Fruit fly (Drosophila melanogaster) whole organism, embryonic: ENCODE measurements around the gene nAChRalpha1.

Experiments used
- Ada2b ChIP-seq: fragments of 200-800 bp; sonication (Bioruptor generic); IDR thresholded peaks from 2 replicates; pipeline ENCODE4 v1.3.6; 2022; ENCODE audit warnings: missing biosample characterization, missing genetic modification characterization
- BtbVII ChIP-seq: fragments of 200-800 bp; sonication (Bioruptor generic); optimal IDR thresholded peaks from 3 replicates; lab custom pipeline; 2017; ENCODE audit warnings: missing biosample characterization, mild to moderate bottlenecking, missing genetic modification characterization
- CG12104 ChIP-seq: fragments of 200-800 bp; sonication (Bioruptor generic); optimal IDR thresholded peaks from 3 replicates; lab custom pipeline; 2016; ENCODE audit warnings: missing biosample characterization, missing genetic modification characterization
- CG12299 ChIP-seq: fragments of 200-800 bp; sonication (Bioruptor generic); optimal IDR thresholded peaks from 2 replicates; lab custom pipeline; 2018; ENCODE audit warnings: missing biosample characterization, mild to moderate bottlenecking, missing genetic modification characterization
- CG13123 ChIP-seq: fragments of 200-800 bp; sonication (Bioruptor generic); optimal IDR thresholded peaks from 2 replicates; lab custom pipeline; 2016; ENCODE audit warnings: missing biosample characterization, missing genetic modification characterization
- CG13775 ChIP-seq: fragments of 200-800 bp; sonication (Bioruptor generic); optimal IDR thresholded peaks from 3 replicates; lab custom pipeline; 2017; ENCODE audit warnings: missing biosample characterization, mild to moderate bottlenecking, missing genetic modification characterization
- CG14710 ChIP-seq: fragments of 200-800 bp; sonication (Bioruptor generic); optimal IDR thresholded peaks from 3 replicates; lab custom pipeline; 2019; ENCODE audit warnings: missing biosample characterization, mild to moderate bottlenecking, missing genetic modification characterization, moderate library complexity
- CG16815 ChIP-seq: fragments of 200-800 bp; sonication (Bioruptor generic); optimal IDR thresholded peaks from 3 replicates; lab custom pipeline; 2017; ENCODE audit warnings: missing biosample characterization, mild to moderate bottlenecking, missing genetic modification characterization
- CG16863 ChIP-seq: fragments of 200-800 bp; sonication (Bioruptor generic); optimal IDR thresholded peaks from 3 replicates; lab custom pipeline; 2016; ENCODE audit warnings: missing biosample characterization, missing genetic modification characterization
- CG17186 ChIP-seq: fragments of 200-800 bp; sonication (Bioruptor generic); optimal IDR thresholded peaks from 3 replicates; lab custom pipeline; 2017; ENCODE audit warnings: missing biosample characterization, missing genetic modification reagents, missing genetic modification characterization
- CG1792 ChIP-seq: fragments of 200-800 bp; sonication (Bioruptor generic); optimal IDR thresholded peaks from 2 replicates; lab custom pipeline; 2016; ENCODE audit warnings: missing biosample characterization, missing genetic modification characterization
- CG18476 ChIP-seq: fragments of 200-800 bp; sonication (Bioruptor generic); optimal IDR thresholded peaks from 2 replicates; lab custom pipeline; 2016; ENCODE audit warnings: missing biosample characterization, mild to moderate bottlenecking, missing genetic modification characterization
- CG2120 ChIP-seq: fragments of 200-800 bp; sonication (Bioruptor generic); optimal IDR thresholded peaks from 3 replicates; lab custom pipeline; 2016; ENCODE audit warnings: missing biosample characterization, missing genetic modification characterization
- CG2678 ChIP-seq: fragments of 200-800 bp; sonication (Bioruptor generic); optimal IDR thresholded peaks from 3 replicates; lab custom pipeline; 2019; ENCODE audit warnings: missing biosample characterization, mild to moderate bottlenecking, missing genetic modification characterization, moderate library complexity
- CG31441 ChIP-seq: fragments of 200-800 bp; sonication (Bioruptor generic); IDR thresholded peaks from 2 replicates; pipeline ENCODE4 v1.3.6; 2022; ENCODE audit warnings: missing biosample characterization, missing genetic modification characterization
- CG33213 ChIP-seq: fragments of 200-800 bp; sonication (Bioruptor generic); optimal IDR thresholded peaks from 3 replicates; lab custom pipeline; 2016; ENCODE audit warnings: missing biosample characterization, missing genetic modification characterization
- CG4617 ChIP-seq: fragments of 200-800 bp; sonication (Bioruptor generic); optimal IDR thresholded peaks from 3 replicates; lab custom pipeline; 2016; ENCODE audit warnings: missing biosample characterization, missing genetic modification characterization, borderline replicate concordance
- CG4707 ChIP-seq: fragments of 200-800 bp; sonication (Bioruptor generic); optimal IDR thresholded peaks from 2 replicates; lab custom pipeline; 2018; ENCODE audit warnings: missing biosample characterization, mild to moderate bottlenecking, missing genetic modification characterization, moderate library complexity
- CG6272 ChIP-seq: fragments of 200-800 bp; sonication (Bioruptor generic); IDR thresholded peaks from 2 replicates; pipeline ENCODE4 v1.3.6; 2022; ENCODE audit warnings: missing biosample characterization, missing genetic modification characterization
- CG8924 ChIP-seq: fragments of 200-800 bp; optimal IDR thresholded peaks from 3 replicates; lab custom pipeline; 2019; ENCODE audit warnings: missing biosample characterization, mild to moderate bottlenecking, missing genetic modification characterization, moderate library complexity
- CHES-1-like ChIP-seq: fragments of 200-800 bp; sonication (Bioruptor generic); optimal IDR thresholded peaks from 2 replicates; lab custom pipeline; 2016; ENCODE audit warnings: missing biosample characterization, missing genetic modification characterization
- CrebB ChIP-seq: fragments of 200-800 bp; sonication (Bioruptor generic); optimal IDR thresholded peaks from 3 replicates; lab custom pipeline; 2018; ENCODE audit warnings: missing biosample characterization, mild to moderate bottlenecking, missing genetic modification characterization
- Doc3 ChIP-seq: fragments of 200-800 bp; sonication (Bioruptor generic); IDR thresholded peaks from 3 replicates; pipeline ENCODE4 v1.3.6; 2022; ENCODE audit warnings: missing biosample characterization, missing genetic modification characterization; ENCODE audit not compliant: partially characterized antibody
- Fer1 ChIP-seq: fragments of 200-800 bp; sonication (Bioruptor generic); optimal IDR thresholded peaks from 2 replicates; lab custom pipeline; 2017; ENCODE audit warnings: missing biosample characterization, mild to moderate bottlenecking, missing genetic modification characterization
- Med ChIP-seq: fragments of 200-800 bp; sonication (Bioruptor generic); peaks from one replicate; lab custom pipeline; 2016; ENCODE audit warnings: missing biosample characterization, missing genetic modification characterization, mild to moderate bottlenecking, inconsistent platforms, moderate library complexity
- Meics ChIP-seq: fragments of 200-800 bp; sonication (Bioruptor generic); optimal IDR thresholded peaks from 2 replicates; lab custom pipeline; 2017; ENCODE audit warnings: missing biosample characterization, mild to moderate bottlenecking, missing genetic modification characterization
- NC2α ChIP-seq: fragments of 200-800 bp; sonication (Bioruptor generic); optimal IDR thresholded peaks from 2 replicates; lab custom pipeline; 2016; ENCODE audit warnings: missing biosample characterization, missing genetic modification characterization
- Neu2 ChIP-seq: fragments of 200-800 bp; sonication (Bioruptor generic); optimal IDR thresholded peaks from 3 replicates; lab custom pipeline; 2016; ENCODE audit warnings: missing biosample characterization, missing genetic modification characterization, borderline replicate concordance
- Sox100B ChIP-seq: fragments of 200-800 bp; sonication (Bioruptor generic); optimal IDR thresholded peaks from 3 replicates; lab custom pipeline; 2018; ENCODE audit warnings: missing biosample characterization, mild to moderate bottlenecking, missing genetic modification characterization
- Sry-δ ChIP-seq: fragments of 200-800 bp; sonication (Bioruptor generic); optimal IDR thresholded peaks from 2 replicates; lab custom pipeline; 2016; ENCODE audit warnings: missing biosample characterization, missing genetic modification characterization
- Vsx1 ChIP-seq: fragments of 200-800 bp; sonication (Bioruptor generic); optimal IDR thresholded peaks from 2 replicates; lab custom pipeline; 2017; ENCODE audit warnings: missing biosample characterization, mild to moderate bottlenecking, missing genetic modification characterization, missing genetic modification reagents
- Xrp1 ChIP-seq: fragments of 200-800 bp; sonication (Bioruptor generic); IDR thresholded peaks from 2 replicates; pipeline ENCODE4 v1.3.6; 2022; ENCODE audit warnings: missing biosample characterization, missing genetic modification characterization
- az2 ChIP-seq: fragments of 200-800 bp; sonication (Bioruptor generic); optimal IDR thresholded peaks from 3 replicates; lab custom pipeline; 2016; ENCODE audit warnings: missing biosample characterization, missing genetic modification characterization
- bab2 ChIP-seq: fragments of 200-800 bp; sonication (Bioruptor generic); optimal IDR thresholded peaks from 2 replicates; lab custom pipeline; 2016; ENCODE audit warnings: missing biosample characterization, missing genetic modification characterization
- chm ChIP-seq: fragments of 200-800 bp; sonication (Bioruptor generic); IDR thresholded peaks from 2 replicates; pipeline ENCODE4 v1.3.6; 2022; ENCODE audit warnings: missing biosample characterization, missing genetic modification characterization
- dmrt99B ChIP-seq: fragments of 200-800 bp; sonication (Bioruptor generic); optimal IDR thresholded peaks from 2 replicates; lab custom pipeline; 2018; ENCODE audit warnings: missing biosample characterization, mild to moderate bottlenecking, missing genetic modification characterization, moderate library complexity
- dpn ChIP-seq, 2 experiments: fragments of 200-800 bp; sonication (Bioruptor generic); optimal IDR thresholded peaks; 3 replicates each; lab custom pipeline; 2016; ENCODE audit warnings: missing biosample characterization in 2 of 2, missing genetic modification characterization in 2 of 2
- ems ChIP-seq: fragments of 200-800 bp; sonication (Bioruptor generic); optimal IDR thresholded peaks from 3 replicates; lab custom pipeline; 2016; ENCODE audit warnings: missing biosample characterization, missing genetic modification characterization
- gro ChIP-seq: fragments of 200-800 bp; sonication (Bioruptor generic); optimal IDR thresholded peaks from 2 replicates; lab custom pipeline; 2016; ENCODE audit warnings: missing biosample characterization, missing genetic modification characterization
- klu ChIP-seq: fragments of 200-800 bp; sonication (Bioruptor generic); IDR thresholded peaks from 2 replicates; pipeline ENCODE4 v1.3.6; 2022; ENCODE audit warnings: missing biosample characterization, missing genetic modification characterization
- mam ChIP-seq: fragments of 200-800 bp; sonication (Bioruptor generic); optimal IDR thresholded peaks from 3 replicates; lab custom pipeline; 2016; ENCODE audit warnings: missing biosample characterization, missing genetic modification characterization
- nmo ChIP-seq: fragments of 200-800 bp; sonication (Bioruptor generic); optimal IDR thresholded peaks from 2 replicates; lab custom pipeline; 2018; ENCODE audit warnings: missing biosample characterization, mild to moderate bottlenecking, missing genetic modification characterization, moderate library complexity
- psq ChIP-seq: fragments of 200-800 bp; sonication (Bioruptor generic); optimal IDR thresholded peaks from 2 replicates; lab custom pipeline; 2017; ENCODE audit warnings: missing biosample characterization, missing genetic modification characterization
- pum ChIP-seq: fragments of 200-800 bp; sonication (Bioruptor generic); optimal IDR thresholded peaks from 2 replicates; lab custom pipeline; 2016; ENCODE audit warnings: missing biosample characterization, missing genetic modification characterization
- row ChIP-seq: fragments of 200-800 bp; sonication (Bioruptor generic); IDR thresholded peaks from 3 replicates; pipeline ENCODE4 v1.3.6; 2022; ENCODE audit warnings: missing biosample characterization, missing genetic modification characterization
- stwl ChIP-seq: fragments of 200-800 bp; sonication (Bioruptor generic); optimal IDR thresholded peaks from 3 replicates; lab custom pipeline; 2018; ENCODE audit warnings: missing biosample characterization, mild to moderate bottlenecking, missing genetic modification characterization, moderate library complexity
- tin ChIP-seq: fragments of 200-800 bp; sonication (Bioruptor generic); optimal IDR thresholded peaks from 3 replicates; lab custom pipeline; 2016; ENCODE audit warnings: missing biosample characterization, missing genetic modification characterization
- vvl ChIP-seq: fragments of 200-800 bp; sonication (Bioruptor generic); IDR thresholded peaks from 2 replicates; pipeline ENCODE4 v1.3.6; 2022; ENCODE audit warnings: missing biosample characterization, missing genetic modification characterization
- wdn ChIP-seq: fragments of 200-800 bp; sonication (Bioruptor generic); IDR thresholded peaks from 2 replicates; pipeline ENCODE4 v1.3.6; 2022; ENCODE audit warnings: missing biosample characterization, missing genetic modification characterization

The nAChRalpha1 gene

DNA sequence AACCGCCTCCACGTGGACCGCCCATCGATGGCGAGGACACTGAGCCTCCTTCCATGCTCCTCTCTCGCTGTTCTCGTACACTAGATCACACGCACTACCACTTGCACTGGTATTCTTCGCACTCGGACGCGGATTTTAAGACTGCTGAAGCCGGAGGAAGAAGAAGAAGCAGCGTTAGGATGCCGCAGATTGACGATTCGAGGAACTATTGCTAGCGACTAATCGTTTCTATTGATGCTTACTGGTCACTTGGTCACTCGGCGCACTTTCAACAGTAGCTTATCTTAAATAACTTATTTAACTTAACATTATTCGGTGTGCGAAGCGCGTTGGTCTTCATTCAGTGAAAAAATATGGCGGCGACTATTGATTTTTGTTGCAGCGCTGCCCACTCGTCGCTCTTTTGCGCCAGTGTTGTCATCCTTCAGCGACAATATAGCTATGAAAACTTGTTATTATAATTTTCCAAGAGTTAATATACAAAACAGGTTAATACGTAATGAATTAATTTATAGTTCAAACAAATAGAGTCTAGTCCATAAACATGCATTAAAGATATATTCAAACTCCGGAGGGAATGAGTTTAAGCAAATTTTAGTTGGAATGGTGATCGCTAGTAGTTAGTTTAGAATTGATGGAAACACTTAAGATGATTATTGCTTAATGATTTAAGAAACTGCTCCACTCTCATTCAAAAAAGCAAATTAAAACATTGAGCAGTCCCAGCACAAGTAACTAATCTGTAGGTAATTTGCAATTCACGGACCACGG is 108.4 kb downstream of the nAChRalpha1 start, which contains the start of the genes CG5746 and CG6454 (continued):
- TF ChIP-seq CrebB (no peak), chm (GFP tag; lab: Robert Waterston, UW) (no peak), CG1792 (GFP tag; lab: Kevin White, UChicago) (peak; percentile 12), CG4617 (GFP tag; lab: Kevin White, UChicago) (peak; percentile 75), klu (GFP tag; lab: Robert Waterston, UW) (0 out of 2 replicates have a peak, but pooled peaks have one; percentile 30), dpn (GFP tag; optimal IDR thresholded peaks at IDR 0.05; lab: Kevin White, UChicago) (peak; percentile 31 to 65), CG12104 (GFP tag; lab: Kevin White, UChicago) (peak; percentile 46), Meics (GFP tag; lab: Kevin White, UChicago) (no peak), nmo (GFP tag; lab: Kevin White, UChicago) (peak; percentile 78), ems (GFP tag; lab: Kevin White, UChicago) (peak; percentile 40), CHES-1-like (peak; percentile 80), vvl (GFP tag; lab: Robert Waterston, UW) (no peak; the same call in 1 of the 2 replicates), Fer1 (no peak), Med (GFP tag; lab: Kevin White, UChicago) (peak; percentile 64), CG2120 (GFP tag; lab: Kevin White, UChicago) (peak; percentile 82), psq (peak; percentile 23), row (GFP tag; lab: Robert Waterston, UW) (peak; percentile 76), NC2α (peak; percentile 29), CG16863 (GFP tag; lab: Kevin White, UChicago) (peak; percentile 56), Neu2 (GFP tag; lab: Kevin White, UChicago) (peak; percentile 18), stwl (tag; lab: Kevin White, UChicago) (peak; percentile 48), Doc3 (GFP tag; lab: Robert Waterston, UW) (no peak), mam (GFP tag; lab: Kevin White, UChicago) (peak; percentile 68), Xrp1 (peak; percentile 35; the same call in 1 of the 2 replicates), CG18476 (GFP tag; lab: Kevin White, UChicago) (peak; percentile 41), CG13775 (GFP tag; lab: Kevin White, UChicago) (peak; percentile 74), CG6272 (GFP tag; lab: Robert Waterston, UW) (0 out of 2 replicates have a peak, but pooled peaks have one; percentile 32), CG14710 (tag; lab: Kevin White, UChicago) (peak; percentile 86), CG12299 (tag; lab: Kevin White, UChicago) (no peak), CG2678 (no peak), CG8924 (tag; lab: Kevin White, UChicago) (peak; percentile 72), bab2 (GFP tag; lab: Kevin White, UChicago) (peak; percentile 59), Vsx1 (GFP tag; lab: Kevin White, UChicago) (no peak), CG16815 (peak; percentile 43), CG17186 (GFP tag; lab: Kevin White, UChicago) (peak; percentile 69), CG4707 (no peak), tin (peak; percentile 45), Sry-δ (GFP tag; lab: Kevin White, UChicago) (peak; percentile 38), Ada2b (GFP tag; lab: Robert Waterston, UW) (no peak), Sox100B (no peak), az2 (GFP tag; lab: Kevin White, UChicago) (peak; percentile 48), wdn (GFP tag; lab: Robert Waterston, UW) (peak; percentile 45; the same call in 1 of the 2 replicates), pum (GFP tag; lab: Kevin White, UChicago) (peak; percentile 55), CG13123 (GFP tag; lab: Kevin White, UChicago) (peak; percentile 46), dmrt99B (no peak), gro (GFP tag; lab: Kevin White, UChicago) (peak; percentile 53), CG31441 (GFP tag; lab: Robert Waterston, UW) (no peak), CG33213 (GFP tag; lab: Kevin White, UChicago) (peak; percentile 24), BtbVII (no peak)
